Fruit fly (Drosophila melanogaster) whole organism, embryonic: ENCODE measurements around the gene CG43954.

Experiments used
- B-H2 ChIP-seq: fragments of 200-800 bp; sonication (Bioruptor generic); optimal IDR thresholded peaks from 2 replicates; lab custom pipeline; 2018; ENCODE audit warnings: missing biosample characterization, mild to moderate bottlenecking, missing genetic modification characterization
- Bteb2 ChIP-seq: fragments of 200-800 bp; sonication (Bioruptor generic); optimal IDR thresholded peaks from 2 replicates; lab custom pipeline; 2016; ENCODE audit warnings: missing biosample characterization, missing genetic modification characterization
- CG10209 ChIP-seq: fragments of 200-800 bp; sonication (Bioruptor generic); optimal IDR thresholded peaks from 3 replicates; lab custom pipeline; 2017; ENCODE audit warnings: missing biosample characterization, mild to moderate bottlenecking, missing genetic modification characterization, missing genetic modification reagents
- CG11398 ChIP-seq: fragments of 200-800 bp; sonication (Bioruptor generic); optimal IDR thresholded peaks from 2 replicates; lab custom pipeline; 2016; ENCODE audit warnings: missing biosample characterization, missing genetic modification characterization
- CG11696 ChIP-seq: fragments of 200-800 bp; sonication (Bioruptor generic); IDR thresholded peaks from 2 replicates; pipeline ENCODE4 v1.3.6; 2022; ENCODE audit warnings: missing biosample characterization, missing genetic modification characterization
- CG2116 ChIP-seq: fragments of 200-800 bp; sonication (Bioruptor generic); optimal IDR thresholded peaks from 3 replicates; lab custom pipeline; 2018; ENCODE audit warnings: missing biosample characterization, mild to moderate bottlenecking, missing genetic modification characterization
- CG31224 ChIP-seq: fragments of 200-800 bp; sonication (Bioruptor generic); IDR thresholded peaks from 2 replicates; pipeline ENCODE4 v1.3.6; 2022; ENCODE audit warnings: missing biosample characterization, missing genetic modification characterization
- CG31441 ChIP-seq: fragments of 200-800 bp; sonication (Bioruptor generic); IDR thresholded peaks from 2 replicates; pipeline ENCODE4 v1.3.6; 2022; ENCODE audit warnings: missing biosample characterization, missing genetic modification characterization
- CG33213 ChIP-seq: fragments of 200-800 bp; sonication (Bioruptor generic); optimal IDR thresholded peaks from 3 replicates; lab custom pipeline; 2016; ENCODE audit warnings: missing biosample characterization, missing genetic modification characterization
- CG34376 ChIP-seq: fragments of 200-800 bp; sonication (Bioruptor generic); optimal IDR thresholded peaks from 2 replicates; lab custom pipeline; 2018; ENCODE audit warnings: missing biosample characterization, mild to moderate bottlenecking, missing genetic modification characterization
- CG7786 ChIP-seq: fragments of 200-800 bp; sonication (Bioruptor generic); optimal IDR thresholded peaks from 2 replicates; lab custom pipeline; 2016; ENCODE audit warnings: missing biosample characterization, missing genetic modification characterization
- CG8290 ChIP-seq, 3 experiments: fragments of 200-800 bp; sonication (Bioruptor generic); optimal IDR thresholded peaks; 2 replicates each; lab custom pipeline; 2016 to 2019; ENCODE audit warnings: missing biosample characterization in 3 of 3, missing genetic modification characterization in 3 of 3, mild to moderate bottlenecking in 2 of 3, moderate library complexity in 1 of 3
- Camta ChIP-seq: fragments of 200-800 bp; sonication (Bioruptor generic); optimal IDR thresholded peaks from 2 replicates; lab custom pipeline; 2016; ENCODE audit warnings: missing biosample characterization, missing genetic modification characterization
- Chrac-16 ChIP-seq: fragments of 200-800 bp; sonication (Bioruptor generic); optimal IDR thresholded peaks from 3 replicates; lab custom pipeline; 2016; ENCODE audit warnings: missing biosample characterization, missing genetic modification characterization
- CoRest ChIP-seq: fragments of 200-800 bp; sonication (Bioruptor generic); optimal IDR thresholded peaks from 3 replicates; lab custom pipeline; 2018; ENCODE audit warnings: missing biosample characterization, mild to moderate bottlenecking, missing genetic modification characterization, moderate library complexity
- CrebB ChIP-seq: fragments of 200-800 bp; sonication (Bioruptor generic); optimal IDR thresholded peaks from 3 replicates; lab custom pipeline; 2018; ENCODE audit warnings: missing biosample characterization, mild to moderate bottlenecking, missing genetic modification characterization
- Dip2 ChIP-seq: fragments of 200-800 bp; sonication (Bioruptor generic); IDR thresholded peaks from 2 replicates; pipeline ENCODE4 v1.3.6; 2022; ENCODE audit warnings: missing biosample characterization, missing genetic modification characterization
- E2f2 ChIP-seq: fragments of 200-800 bp; sonication (Bioruptor generic); IDR thresholded peaks from 2 replicates; pipeline ENCODE4 v1.3.6; 2022; ENCODE audit warnings: missing biosample characterization, missing genetic modification characterization
- GATAe ChIP-seq: fragments of 200-800 bp; sonication (Bioruptor generic); conservative IDR thresholded peaks from 2 replicates; pipeline ENCODE4 v1.3.6; 2022; ENCODE audit warnings: missing biosample characterization, missing genetic modification characterization
- Hr3 ChIP-seq: fragments of 200-800 bp; sonication (Bioruptor generic); optimal IDR thresholded peaks from 3 replicates; lab custom pipeline; 2016; ENCODE audit warnings: missing biosample characterization, missing genetic modification characterization
- Hr39 ChIP-seq: fragments of >200 bp; optimal IDR thresholded peaks from 2 replicates; lab custom pipeline; 2017
- Hr78 ChIP-seq, 2 experiments: fragments of 200-800 bp in 1 of 2; fragments of >200 bp in 1 of 2; sonication (Bioruptor generic) in 1 of 2; optimal IDR thresholded peaks; 2 replicates each; lab custom pipeline; 2017 to 2019; ENCODE audit warnings: missing biosample characterization in 2 of 2, missing genetic modification characterization in 2 of 2, mild to moderate bottlenecking in 1 of 2, moderate library complexity in 1 of 2
- Jarid2 ChIP-seq: fragments of 200-800 bp; sonication (Bioruptor generic); optimal IDR thresholded peaks from 3 replicates; lab custom pipeline; 2017; ENCODE audit warnings: mild to moderate bottlenecking, missing biosample characterization, missing genetic modification reagents, missing genetic modification characterization
- Kr ChIP-seq: fragments of 200-800 bp; sonication (Bioruptor generic); optimal IDR thresholded peaks from 2 replicates; lab custom pipeline; 2017; ENCODE audit warnings: missing biosample characterization, mild to moderate bottlenecking, missing genetic modification characterization
- Max ChIP-seq: fragments of 200-800 bp; sonication (Bioruptor generic); optimal IDR thresholded peaks from 2 replicates; lab custom pipeline; 2016; ENCODE audit warnings: missing biosample characterization, mild to moderate bottlenecking, missing genetic modification characterization
- Meics ChIP-seq: fragments of 200-800 bp; sonication (Bioruptor generic); optimal IDR thresholded peaks from 2 replicates; lab custom pipeline; 2017; ENCODE audit warnings: missing biosample characterization, mild to moderate bottlenecking, missing genetic modification characterization
- Mes4 ChIP-seq: fragments of 200-800 bp; sonication (Bioruptor generic); optimal IDR thresholded peaks from 2 replicates; lab custom pipeline; 2016; ENCODE audit warnings: missing biosample characterization, missing genetic modification characterization
- NC2α ChIP-seq: fragments of 200-800 bp; sonication (Bioruptor generic); optimal IDR thresholded peaks from 2 replicates; lab custom pipeline; 2016; ENCODE audit warnings: missing biosample characterization, missing genetic modification characterization
- NC2β ChIP-seq: fragments of 200-800 bp; sonication (Bioruptor generic); optimal IDR thresholded peaks from 2 replicates; lab custom pipeline; 2016; ENCODE audit warnings: missing biosample characterization, missing genetic modification characterization
- Oli ChIP-seq: fragments of 200-800 bp; sonication (Bioruptor generic); optimal IDR thresholded peaks from 2 replicates; lab custom pipeline; 2018; ENCODE audit warnings: missing biosample characterization, mild to moderate bottlenecking, missing genetic modification characterization, moderate library complexity
- PHDP ChIP-seq: fragments of 200-800 bp; sonication (Bioruptor generic); optimal IDR thresholded peaks from 3 replicates; lab custom pipeline; 2018; ENCODE audit warnings: missing biosample characterization, mild to moderate bottlenecking, missing genetic modification characterization, moderate library complexity
- Stat92E ChIP-seq, 3 experiments: fragments of >200 bp in 2 of 3; fragments of 200-800 bp in 1 of 3; sonication (Bioruptor generic) in 1 of 3; optimal IDR thresholded peaks; 2 replicates each; lab custom pipeline; 2017 to 2019; ENCODE audit warnings: missing biosample characterization in 3 of 3, missing genetic modification characterization in 3 of 3, mild to moderate bottlenecking in 1 of 3, moderate library complexity in 1 of 3
- amos ChIP-seq: fragments of 200-800 bp; sonication (Bioruptor generic); IDR thresholded peaks from 2 replicates; pipeline ENCODE4 v1.3.6; 2022; ENCODE audit warnings: missing biosample characterization, missing genetic modification characterization; ENCODE audit not compliant: partially characterized antibody
- bigmax ChIP-seq: fragments of 200-800 bp; sonication (Bioruptor generic); optimal IDR thresholded peaks from 2 replicates; lab custom pipeline; 2018; ENCODE audit warnings: missing biosample characterization, mild to moderate bottlenecking, missing genetic modification characterization
- chinmo ChIP-seq: fragments of 200-800 bp; sonication (Bioruptor generic); IDR thresholded peaks from 4 replicates; pipeline ENCODE4 v1.3.6; 2022; ENCODE audit warnings: missing biosample characterization, missing genetic modification characterization; ENCODE audit not compliant: partially characterized antibody
- chn ChIP-seq: fragments of 200-800 bp; sonication (Bioruptor generic); optimal IDR thresholded peaks from 2 replicates; lab custom pipeline; 2016; ENCODE audit warnings: missing biosample characterization, missing genetic modification characterization
- eyg ChIP-seq: fragments of 200-800 bp; sonication (Bioruptor generic); optimal IDR thresholded peaks from 3 replicates; lab custom pipeline; 2016; ENCODE audit warnings: missing biosample characterization, missing genetic modification characterization
- hkb ChIP-seq, 2 experiments: fragments of 200-800 bp in 1 of 2; fragments of >200 bp in 1 of 2; sonication (Bioruptor generic) in 1 of 2; IDR thresholded peaks in 1 of 2; optimal IDR thresholded peaks in 1 of 2; 2 replicates each; pipeline versions ENCODE4 v1.3.6 to Lab custom; 2017 to 2022; ENCODE audit warnings: missing biosample characterization in 1 of 2, missing genetic modification characterization in 1 of 2
- luna ChIP-seq: fragments of 200-800 bp; sonication (Bioruptor generic); optimal IDR thresholded peaks from 2 replicates; lab custom pipeline; 2016; ENCODE audit warnings: missing biosample characterization, missing genetic modification characterization
- mam ChIP-seq: fragments of 200-800 bp; sonication (Bioruptor generic); optimal IDR thresholded peaks from 3 replicates; lab custom pipeline; 2016; ENCODE audit warnings: missing biosample characterization, missing genetic modification characterization
- nerfin-2 ChIP-seq: fragments of 200-800 bp; sonication (Bioruptor generic); IDR thresholded peaks from 2 replicates; pipeline ENCODE4 v1.3.6; 2022; ENCODE audit warnings: missing biosample characterization, missing genetic modification characterization; ENCODE audit not compliant: partially characterized antibody
- onecut ChIP-seq: fragments of 200-800 bp; sonication (Bioruptor generic); IDR thresholded peaks from 2 replicates; pipeline ENCODE4 v1.3.6; 2022; ENCODE audit warnings: missing biosample characterization, missing genetic modification characterization
- pzg ChIP-seq: fragments of 200-800 bp; sonication (Bioruptor generic); optimal IDR thresholded peaks from 3 replicates; lab custom pipeline; 2018; ENCODE audit warnings: missing biosample characterization, mild to moderate bottlenecking, missing genetic modification characterization, moderate library complexity
- schlank ChIP-seq: fragments of 200-800 bp; sonication (Bioruptor generic); optimal IDR thresholded peaks from 2 replicates; lab custom pipeline; 2018; ENCODE audit warnings: missing biosample characterization, mild to moderate bottlenecking, missing genetic modification characterization
- sim ChIP-seq: fragments of 200-800 bp; sonication (Bioruptor generic); IDR thresholded peaks from 2 replicates; pipeline ENCODE4 v1.3.6; 2022; ENCODE audit warnings: missing biosample characterization, missing genetic modification characterization
- stc ChIP-seq: fragments of 200-800 bp; sonication (Bioruptor generic); IDR thresholded peaks from 2 replicates; pipeline ENCODE4 v1.3.6; 2022; ENCODE audit warnings: missing biosample characterization, missing genetic modification characterization
- tap ChIP-seq: fragments of 200-800 bp; optimal IDR thresholded peaks from 3 replicates; lab custom pipeline; 2019; ENCODE audit warnings: missing biosample characterization, mild to moderate bottlenecking, missing genetic modification characterization, moderate library complexity
- wdn ChIP-seq: fragments of 200-800 bp; sonication (Bioruptor generic); IDR thresholded peaks from 2 replicates; pipeline ENCODE4 v1.3.6; 2022; ENCODE audit warnings: missing biosample characterization, missing genetic modification characterization
- zfh1 ChIP-seq: fragments of 200-800 bp; sonication (Bioruptor generic); IDR thresholded peaks from 3 replicates; pipeline ENCODE4 v1.3.6; 2022; ENCODE audit warnings: missing biosample characterization, missing genetic modification characterization

The CG43954 gene

DNA sequence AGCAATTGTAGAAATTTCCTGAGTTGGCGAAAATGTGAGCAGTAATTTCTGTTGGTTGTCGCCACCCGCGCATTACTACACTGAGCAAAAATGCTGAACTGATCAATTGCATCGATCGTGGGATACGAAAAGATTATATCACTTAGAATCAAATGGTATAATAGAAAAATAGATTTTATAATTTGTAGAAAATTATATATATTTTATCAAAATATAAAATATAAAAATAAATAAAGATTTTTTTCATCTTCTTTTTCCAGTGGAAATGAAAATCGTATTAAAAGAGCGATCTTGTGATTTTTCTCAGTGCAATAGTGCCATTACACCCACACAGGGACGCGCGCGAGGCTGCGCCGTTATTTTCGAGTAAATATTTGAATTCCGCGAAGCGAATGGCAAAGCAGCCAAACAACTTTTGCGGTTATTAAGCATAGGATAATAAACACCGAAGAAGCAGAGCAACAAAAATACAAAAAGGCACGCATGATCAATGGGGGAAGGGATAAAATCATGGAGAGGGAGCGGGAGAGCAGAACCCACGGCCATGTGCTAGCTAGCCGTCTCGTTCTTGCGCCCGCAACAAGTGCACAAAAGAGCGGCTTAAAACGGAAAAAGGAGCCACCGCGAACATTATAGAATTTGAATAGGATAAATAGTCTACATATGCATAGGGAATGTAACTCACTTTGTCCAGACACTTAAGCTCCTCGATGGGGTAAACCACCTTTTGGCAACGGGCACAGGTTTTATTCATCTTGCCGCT, 1.0 kb downstream of the CG43954 start (continued):
- TF ChIP-seq mam (GFP tag; lab: Kevin White, UChicago): no peak
- TF ChIP-seq NC2β (GFP tag; lab: Kevin White, UChicago): no peak
- no peak for TF ChIP-seq NC2α (GFP tag; lab: Kevin White, UChicago)
- 0 out of 2 replicates have a peak, but pooled peaks have one; percentile 8 for TF ChIP-seq CG31224 (GFP tag; lab: Robert Waterston, UW)
- peak; percentile 41 for TF ChIP-seq Oli
- no peak for TF ChIP-seq CG33213 (GFP tag; lab: Kevin White, UChicago)
- TF ChIP-seq Meics (GFP tag; lab: Kevin White, UChicago): peak; percentile 18
- no peak; the same call in 1 of the 2 replicates for TF ChIP-seq stc
- peak; percentile 13 for TF ChIP-seq Jarid2
- peak; percentile 67 for TF ChIP-seq CG31441 (GFP tag; lab: Robert Waterston, UW)
- TF ChIP-seq CrebB: no peak
- no peak for TF ChIP-seq hkb (optimal IDR thresholded peaks at IDR 0.05; lab: Kevin White, UChicago)
- no peak for TF ChIP-seq hkb (GFP tag; IDR thresholded peaks at IDR 0.05; lab: Robert Waterston, UW)
- TF ChIP-seq B-H2: no peak
- no peak for TF ChIP-seq Hr3 (GFP tag; lab: Kevin White, UChicago)
- no peak for TF ChIP-seq Mes4
- TF ChIP-seq Max (GFP tag; lab: Kevin White, UChicago): no peak
- TF ChIP-seq chinmo (GFP tag; lab: Robert Waterston, UW): 0 out of 4 replicates have a peak, but pooled peaks have one; percentile 46
- TF ChIP-seq sim (GFP tag; lab: Robert Waterston, UW): no peak
- no peak for TF ChIP-seq wdn
- TF ChIP-seq eyg (GFP tag; lab: Kevin White, UChicago): no peak
- no peak for TF ChIP-seq CG7786 (GFP tag; lab: Kevin White, UChicago)
- no peak for TF ChIP-seq CG11398 (GFP tag; lab: Kevin White, UChicago)
- no peak for TF ChIP-seq Camta
- no peak for TF ChIP-seq chn (GFP tag; lab: Kevin White, UChicago)
- TF ChIP-seq Dip2 (GFP tag; lab: Robert Waterston, UW): no peak
- TF ChIP-seq PHDP (tag; lab: Kevin White, UChicago): peak; percentile 29
- TF ChIP-seq CoRest (tag; lab: Kevin White, UChicago): peak; percentile 32
- TF ChIP-seq bigmax: no peak
- 0 out of 3 replicates have a peak, but pooled peaks have one; percentile 32 for TF ChIP-seq zfh1
- no peak for TF ChIP-seq CG11696 (GFP tag; lab: Robert Waterston, UW)
- peak; percentile 32 for TF ChIP-seq CG10209 (GFP tag; lab: Kevin White, UChicago)
- TF ChIP-seq E2f2 (GFP tag; lab: Robert Waterston, UW): peak; percentile 28; the same call in 1 of the 2 replicates
- no peak for TF ChIP-seq nerfin-2 (GFP tag; lab: Robert Waterston, UW)
- TF ChIP-seq CG8290 (GFP tag; optimal IDR thresholded peaks at IDR 0.05; lab: Kevin White, UChicago): no peak
- TF ChIP-seq CG8290 (tag; optimal IDR thresholded peaks at IDR 0.05; lab: Kevin White, UChicago): no peak
- no peak for TF ChIP-seq pzg
- TF ChIP-seq Hr39 (lab: Kevin White, UChicago): no peak
- no peak for TF ChIP-seq GATAe (GFP tag; lab: Robert Waterston, UW)
- TF ChIP-seq Hr78 (GFP tag; optimal IDR thresholded peaks at IDR 0.05; lab: Kevin White, UChicago): no peak
- no peak for TF ChIP-seq Bteb2 (GFP tag; lab: Kevin White, UChicago)
- TF ChIP-seq Stat92E (GFP tag; optimal IDR thresholded peaks at IDR 0.05; lab: Kevin White, UChicago): no peak
- TF ChIP-seq schlank (tag; lab: Kevin White, UChicago): no peak
- no peak for TF ChIP-seq Chrac-16 (GFP tag; lab: Kevin White, UChicago)
- no peak for TF ChIP-seq onecut (GFP tag; lab: Robert Waterston, UW)
- peak; percentile 14 for TF ChIP-seq CG2116 (GFP tag; lab: Kevin White, UChicago)
- TF ChIP-seq tap (tag; lab: Kevin White, UChicago): no peak
- TF ChIP-seq CG34376: no peak
- TF ChIP-seq Kr (GFP tag; lab: Kevin White, UChicago): peak; percentile 0
- no peak for TF ChIP-seq amos (GFP tag; lab: Robert Waterston, UW)
- TF ChIP-seq luna (GFP tag; lab: Kevin White, UChicago): no peak
